Worm (Caenorhabditis elegans): ENCODE results near the gene col-163.

Gene col-163

ce11 chrV:20641896-20642295 is 42.0 kb downstream of the col-163 start, which contains the start of gene srxa-15:
TSS of gene srxa-15 (plus strand) at chrV:20642196.
- TF ChIP-seq mec-3 (tag; optimal IDR thresholded peaks at IDR 0.05; ENCODE audit: borderline replicate concordance) (no peak), ceh-2 (tag; optimal IDR thresholded peaks at IDR 0.05) (no peak), sdc-2 (tag; optimal IDR thresholded peaks at IDR 0.05) (no peak), ttx-3 (tag; optimal IDR thresholded peaks at IDR 0.05) (no peak), gmeb-2 (tag; optimal IDR thresholded peaks at IDR 0.05) (no peak), hlh-15 (tag; optimal IDR thresholded peaks at IDR 0.05) (no peak), ceh-19 (GFP tag; optimal IDR thresholded peaks at IDR 0.05) (no peak)

- TF ChIP-seq unc-42 (tag; optimal IDR thresholded peaks at IDR 0.05) (peak; percentile 53), ceh-30 (tag; optimal IDR thresholded peaks at IDR 0.05) (no peak), npax-4 (tag; optimal IDR thresholded peaks at IDR 0.05) (no peak)
These were observed 45.6 kb downstream of the col-163 start for ce11 chrV:20645479-20645878.

- TF ChIP-seq sox-2 (GFP tag; IDR thresholded peaks at IDR 0.05) (no peak), eyg-1 (tag; optimal IDR thresholded peaks at IDR 0.05) (no peak), fkh-6 (tag; optimal IDR thresholded peaks at IDR 0.05) (no peak), unc-42 (tag; optimal IDR thresholded peaks at IDR 0.05) (no peak), ref-2 (tag; optimal IDR thresholded peaks at IDR 0.05) (no peak), rnt-1 (tag; optimal IDR thresholded peaks at IDR 0.05) (no peak), pha-4 (tag; optimal IDR thresholded peaks at IDR 0.05) (no peak), Y22D7AL.16 (tag; optimal IDR thresholded peaks at IDR 0.05) (no peak), sox-4 (tag; optimal IDR thresholded peaks at IDR 0.05) (no peak), ceh-31 (tag; optimal IDR thresholded peaks at IDR 0.05) (no peak), ets-4 (tag; optimal IDR thresholded peaks at IDR 0.05) (no peak), fkh-10 (GFP tag; optimal IDR thresholded peaks at IDR 0.05) (no peak), zip-5 (tag; optimal IDR thresholded peaks at IDR 0.05) (no peak)
These were observed 49.0 kb downstream of the col-163 start for ce11 chrV:20648868-20649267.

ce11 chrV:20651923-20652322 is 52.0 kb downstream of the col-163 start:
- TF ChIP-seq hlh-6 (tag; optimal IDR thresholded peaks at IDR 0.05) (no peak), ceh-18 (tag; optimal IDR thresholded peaks at IDR 0.05) (no peak), pqm-1 (tag; optimal IDR thresholded peaks at IDR 0.05) (no peak), unc-42 (tag; optimal IDR thresholded peaks at IDR 0.05) (peak; percentile 80), ceh-9 (tag; optimal IDR thresholded peaks at IDR 0.05) (no peak), ceh-22 (tag; optimal IDR thresholded peaks at IDR 0.05) (no peak), dve-1 (tag; optimal IDR thresholded peaks at IDR 0.05) (no peak)
